Worm (Caenorhabditis elegans) whole organism, L4 larva: ENCODE measurements around the gene ccep-97.

Source experiments
- D1046.2 ChIP-seq: fragments of 200-800 bp; sonication (Bioruptor generic); IDR thresholded peaks from 2 replicates; pipeline ENCODE4 v1.3.6; 2022; ENCODE audit warnings: missing genetic modification characterization, missing compliant biosample characterization
- F26F4.8 ChIP-seq: fragments of 200-800 bp; sonication (Bioruptor generic); conservative IDR thresholded peaks from 2 replicates; pipeline ENCODE4 v1.3.6; 2022; ENCODE audit warnings: missing genetic modification characterization, missing compliant biosample characterization
- Y48G9A.11 ChIP-seq: fragments of 200-800 bp; sonication (Bioruptor generic); IDR thresholded peaks from 2 replicates; pipeline ENCODE4 v1.3.6; 2022; ENCODE audit warnings: missing genetic modification reagents, missing genetic modification characterization, missing compliant biosample characterization
- Y5F2A.4 ChIP-seq: fragments of 200-800 bp; sonication (Bioruptor generic); optimal IDR thresholded peaks from 2 replicates; lab custom pipeline; 2018; ENCODE audit warnings: mild to moderate bottlenecking, missing genetic modification characterization, missing compliant biosample characterization
- aha-1 ChIP-seq: fragments of 150-350 bp; peaks from one replicate; lab custom pipeline; 2014; ENCODE audit warnings: missing biosample characterization, missing genetic modification characterization
- ceh-32 ChIP-seq: sonication (generic microtip); optimal IDR thresholded peaks from 2 replicates; lab custom pipeline; 2016; ENCODE audit warnings: mild to moderate bottlenecking, missing genetic modification characterization, missing compliant biosample characterization; ENCODE audit not compliant: poor library complexity
- ceh-44 ChIP-seq: fragments of 200-800 bp; sonication (Bioruptor generic); IDR thresholded peaks from 2 replicates; pipeline ENCODE4 v1.3.6; 2022; ENCODE audit warnings: missing genetic modification reagents, missing genetic modification characterization, missing compliant biosample characterization
- daf-12 ChIP-seq: fragments of 150-350 bp; optimal IDR thresholded peaks from 2 replicates; lab custom pipeline; 2014; ENCODE audit warnings: missing biosample characterization, missing genetic modification reagents, missing genetic modification characterization
- daf-16 ChIP-seq, 3 experiments: sonication (generic microtip); optimal IDR thresholded peaks; 2 replicates each; lab custom pipeline; 2016 to 2017; ENCODE audit warnings: missing genetic modification characterization in 3 of 3, missing genetic modification reagents in 3 of 3, mild to moderate bottlenecking in 2 of 3, missing compliant biosample characterization in 2 of 3, missing biosample characterization in 1 of 3, moderate library complexity in 1 of 3
- dmd-6 ChIP-seq: fragments of 200-800 bp; sonication (Bioruptor generic); IDR thresholded peaks from 2 replicates; pipeline ENCODE4 v1.3.6; 2022; ENCODE audit warnings: missing genetic modification reagents, missing genetic modification characterization, missing compliant biosample characterization
- egl-43 ChIP-seq: fragments of 200-800 bp; sonication (Bioruptor generic); IDR thresholded peaks from 2 replicates; pipeline ENCODE4 v1.3.6; 2022; ENCODE audit warnings: missing genetic modification reagents, missing genetic modification characterization, missing compliant biosample characterization
- fkh-10 ChIP-seq: fragments of 150-350 bp; optimal IDR thresholded peaks from 2 replicates; lab custom pipeline; 2014; ENCODE audit warnings: missing biosample characterization, missing genetic modification reagents, missing genetic modification characterization
- fos-1 ChIP-seq: fragments of 150-350 bp; optimal IDR thresholded peaks from 2 replicates; lab custom pipeline; 2014; ENCODE audit warnings: missing biosample characterization, missing genetic modification characterization
- hif-1 ChIP-seq, 2 experiments: sonication (generic microtip); optimal IDR thresholded peaks; 2 replicates each; lab custom pipeline; 2016 to 2017; ENCODE audit warnings: missing compliant biosample characterization in 2 of 2, missing genetic modification characterization in 2 of 2, missing genetic modification reagents in 2 of 2, missing genotype in 2 of 2, mild to moderate bottlenecking in 1 of 2
- hlh-30 ChIP-seq: sonication (generic microtip); optimal IDR thresholded peaks from 2 replicates; lab custom pipeline; 2017; ENCODE audit warnings: antibody characterized with exemption, mild to moderate bottlenecking, missing genetic modification characterization, missing compliant biosample characterization; ENCODE audit not compliant: insufficient read depth
- lin-1 ChIP-seq: fragments of 200-800 bp; sonication (Bioruptor generic); IDR thresholded peaks from 2 replicates; pipeline ENCODE4 v1.3.6; 2022; ENCODE audit warnings: missing genetic modification reagents, missing genetic modification characterization, missing compliant biosample characterization
- lin-15B ChIP-seq: fragments of 150-350 bp; sonication (generic microtip); optimal IDR thresholded peaks from 3 replicates; lab custom pipeline; 2014; ENCODE audit warnings: missing biosample characterization, missing genetic modification characterization
- lin-29 ChIP-seq: fragments of 200-800 bp; sonication (Bioruptor generic); IDR thresholded peaks from 2 replicates; pipeline ENCODE4 v1.3.6; 2022; ENCODE audit warnings: missing genetic modification reagents, missing genetic modification characterization, missing compliant biosample characterization
- mdt-29 ChIP-seq: fragments of 200-800 bp; sonication (Bioruptor generic); IDR thresholded peaks from 2 replicates; pipeline ENCODE4 v1.3.6; 2022; ENCODE audit warnings: missing genetic modification reagents, missing genetic modification characterization, missing compliant biosample characterization
- mxl-3 ChIP-seq: fragments of 200-800 bp; sonication (Bioruptor generic); optimal IDR thresholded peaks from 2 replicates; lab custom pipeline; 2018; ENCODE audit warnings: mild to moderate bottlenecking, missing genetic modification characterization, missing compliant biosample characterization
- nhr-11 ChIP-seq: fragments of 150-350 bp; optimal IDR thresholded peaks from 2 replicates; lab custom pipeline; 2014; ENCODE audit warnings: missing biosample characterization, missing genetic modification characterization
- nhr-28 ChIP-seq: fragments of 150-350 bp; optimal IDR thresholded peaks from 2 replicates; lab custom pipeline; 2014; ENCODE audit warnings: missing biosample characterization, missing genetic modification characterization
- nhr-42 ChIP-seq: fragments of 200-800 bp; sonication (Bioruptor generic); IDR thresholded peaks from 2 replicates; pipeline ENCODE4 v1.3.6; 2022; ENCODE audit warnings: missing genetic modification characterization, missing compliant biosample characterization
- nhr-76 ChIP-seq: fragments of 150-350 bp; optimal IDR thresholded peaks from 2 replicates; lab custom pipeline; 2014; ENCODE audit warnings: missing biosample characterization, missing genetic modification characterization
- pqm-1 ChIP-seq: sonication (generic microtip); optimal IDR thresholded peaks from 2 replicates; lab custom pipeline; 2017; ENCODE audit warnings: missing biosample characterization, missing genetic modification characterization
- rbr-2 ChIP-seq: sonication (generic microtip); optimal IDR thresholded peaks from 2 replicates; lab custom pipeline; 2016; ENCODE audit warnings: missing genotype, missing genetic modification characterization, missing compliant biosample characterization
- set-16 ChIP-seq: fragments of 200-800 bp; sonication (Bioruptor generic); IDR thresholded peaks from 2 replicates; pipeline ENCODE4 v1.3.6; 2022; ENCODE audit warnings: missing genetic modification reagents, missing genetic modification characterization, missing compliant biosample characterization
- snpc-1.2 ChIP-seq: fragments of 200-800 bp; sonication (Bioruptor generic); IDR thresholded peaks from 2 replicates; pipeline ENCODE4 v1.3.6; 2022; ENCODE audit warnings: missing genetic modification reagents, missing genetic modification characterization, missing compliant biosample characterization
- unc-39 ChIP-seq: sonication (generic microtip); optimal IDR thresholded peaks from 2 replicates; lab custom pipeline; 2017; ENCODE audit warnings: missing biosample characterization, missing genetic modification characterization
- vab-7 ChIP-seq: fragments of 200-800 bp; sonication (Bioruptor generic); IDR thresholded peaks from 2 replicates; pipeline ENCODE4 v1.3.6; 2022; ENCODE audit warnings: missing genetic modification reagents, missing genetic modification characterization, missing compliant biosample characterization
- ztf-11 ChIP-seq: fragments of 150-350 bp; optimal IDR thresholded peaks from 2 replicates; lab custom pipeline; 2014; ENCODE audit warnings: missing biosample characterization, missing genetic modification characterization

Gene ccep-97

ce11 chrV:4806859-4807258 is 11.6 kb downstream of the ccep-97 start:
- TF ChIP-seq nhr-28 (tag; lab: Kevin White, UChicago): peak; percentile 67
- TF ChIP-seq pqm-1: no peak
- TF ChIP-seq daf-16 (GFP tag; optimal IDR thresholded peaks at IDR 0.05; lab: Kevin White, UChicago): no peak
- TF ChIP-seq daf-16 (tag; optimal IDR thresholded peaks at IDR 0.05; lab: Kevin White, UChicago): no peak
- no peak for TF ChIP-seq nhr-42 (GFP tag; lab: Robert Waterston, UW)
- TF ChIP-seq lin-29: no peak
- TF ChIP-seq mxl-3 (GFP tag; lab: Kevin White, UChicago): peak; percentile 9
- TF ChIP-seq lin-1 (GFP tag; lab: Robert Waterston, UW): no peak
- peak; percentile 50 for TF ChIP-seq hlh-30 (tag; lab: Kevin White, UChicago)
- no peak for TF ChIP-seq aha-1 (tag; lab: Kevin White, UChicago)

- TF ChIP-seq fkh-10 (GFP tag; lab: Kevin White, UChicago) (no peak), D1046.2 (no peak)
Measured at ce11 chrV:4805847-4806246, 12.6 kb downstream of the ccep-97 start, which contains the start of gene R02F11.3. Gene R02F11.3 (minus strand): TSS chrV:4805947.

- peak; percentile 73; the same call in 1 of the 2 replicates for TF ChIP-seq egl-43 (GFP tag; lab: Robert Waterston, UW)
- no peak for TF ChIP-seq lin-15B (tag; lab: Kevin White, UChicago)
- TF ChIP-seq snpc-1.2 (GFP tag; lab: Robert Waterston, UW): peak; percentile 30; the same call in 1 of the 2 replicates
- no peak for TF ChIP-seq dmd-6 (GFP tag; lab: Robert Waterston, UW)
- peak; percentile 67 for TF ChIP-seq set-16 (GFP tag; lab: Robert Waterston, UW)
- TF ChIP-seq F26F4.8 (GFP tag; lab: Robert Waterston, UW): no peak
- no peak for TF ChIP-seq daf-12 (tag; lab: Kevin White, UChicago)
- no peak for TF ChIP-seq nhr-11
- TF ChIP-seq vab-7 (GFP tag; lab: Robert Waterston, UW): no peak
- TF ChIP-seq rbr-2 (tag; lab: Kevin White, UChicago): no peak
- no peak for TF ChIP-seq nhr-76 (tag; lab: Kevin White, UChicago)
- no peak for TF ChIP-seq Y48G9A.11 (GFP tag; lab: Robert Waterston, UW)
- TF ChIP-seq mdt-29 (GFP tag; lab: Robert Waterston, UW): no peak
- TF ChIP-seq, all 104 proteins: peak for 3
Measured at ce11 chrV:4801943-4802342, 16.5 kb downstream of the ccep-97 start.

ce11 chrV:4800794-4801193 is 17.7 kb downstream of the ccep-97 start, which contains the start of gene R02F11.1:
Gene R02F11.1 (plus strand): TSS chrV:4801094.
- TF ChIP-seq hif-1 (tag; optimal IDR thresholded peaks at IDR 0.05; lab: Kevin White, UChicago) (no peak), set-16 (GFP tag; lab: Robert Waterston, UW) (0 out of 2 replicates have a peak, but pooled peaks have one; percentile 11)

ce11 chrV:4794308-4794707 is 24.2 kb downstream of the ccep-97 start, which contains the start of gene R02F11.2:
Gene R02F11.2 (plus strand): TSS chrV:4794599.
- TF ChIP-seq unc-39: no peak
- peak; percentile 60 for TF ChIP-seq nhr-11

ce11 chrV:4791569-4791968 is 26.9 kb downstream of the ccep-97 start, which contains the start of gene R02F11.11:
Gene R02F11.11 (plus strand): TSS chrV:4791869.
- no peak for TF ChIP-seq ceh-32 (tag; lab: Kevin White, UChicago)
- TF ChIP-seq Y5F2A.4 (GFP tag; lab: Kevin White, UChicago): no peak
- no peak for TF ChIP-seq ztf-11
- TF ChIP-seq fos-1: no peak
- TF ChIP-seq Y48G9A.11 (GFP tag; lab: Robert Waterston, UW): no peak
- no peak for TF ChIP-seq ceh-44 (GFP tag; lab: Robert Waterston, UW)
- TF ChIP-seq daf-16 (GFP tag; optimal IDR thresholded peaks at IDR 0.05; lab: Kevin White, UChicago): no peak
- TF ChIP-seq daf-16 (tag; optimal IDR thresholded peaks at IDR 0.05; lab: Kevin White, UChicago): no peak
